Worm (Caenorhabditis elegans): ENCODE data around the gene oatr-1.

oatr-1 gene

ce11 chrIII:6415306-6415973 is 19.5 kb upstream of the oatr-1 start, which contains the start of gene nas-4:
nas-4 (minus strand) TSS chrIII:6415656.
- TF ChIP-seq unc-62 (GFP tag; optimal IDR thresholded peaks at IDR 0.05) = no peak

ce11 chrIII:6411914-6412313 is 15.9 kb upstream of the oatr-1 start, which contains the start of gene C05D11.5:
C05D11.5 (minus strand) TSS chrIII:6412014.
- no peak for TF ChIP-seq unc-62 (GFP tag; optimal IDR thresholded peaks at IDR 0.05)

- no peak for TF ChIP-seq unc-62 (GFP tag; optimal IDR thresholded peaks at IDR 0.05)
These were observed 15.4 kb upstream of the oatr-1 start for ce11 chrIII:6411430-6411829.

ce11 chrIII:6406829-6407228 is 10.8 kb upstream of the oatr-1 start, which contains the start of gene let-756:
let-756 (plus strand) TSS chrIII:6407129.
- TF ChIP-seq unc-62 (GFP tag; optimal IDR thresholded peaks at IDR 0.05) = no peak

ce11 chrIII:6405121-6405520 is 9.1 kb upstream of the oatr-1 start:
- no peak for TF ChIP-seq unc-62 (GFP tag; optimal IDR thresholded peaks at IDR 0.05)

ce11 chrIII:6402810-6403209 is 6.8 kb upstream of the oatr-1 start:
- no peak for TF ChIP-seq unc-62 (GFP tag; optimal IDR thresholded peaks at IDR 0.05)

- TF ChIP-seq unc-62 (GFP tag; optimal IDR thresholded peaks at IDR 0.05) = no peak
These were observed 6.4 kb upstream of the oatr-1 start for ce11 chrIII:6402346-6402745.

ce11 chrIII:6399424-6399823 is 3.4 kb upstream of the oatr-1 start:
- no peak for TF ChIP-seq unc-62 (GFP tag; optimal IDR thresholded peaks at IDR 0.05)

- TF ChIP-seq unc-62 (GFP tag; optimal IDR thresholded peaks at IDR 0.05) = no peak
These were observed 2.1 kb upstream of the oatr-1 start for ce11 chrIII:6398124-6398523.

ce11 chrIII:6396381-6396780 is 399 bp upstream of the oatr-1 start:
- no peak for TF ChIP-seq unc-62 (GFP tag; optimal IDR thresholded peaks at IDR 0.05)

ce11 chrIII:6390644-6391043 is 5.3 kb downstream of the oatr-1 start, which contains the start of gene smrc-1:
smrc-1 (plus strand) TSS chrIII:6390944.
- TF ChIP-seq unc-62 (GFP tag; optimal IDR thresholded peaks at IDR 0.05) = no peak

- no peak for TF ChIP-seq unc-62 (GFP tag; optimal IDR thresholded peaks at IDR 0.05)
These were observed 6.4 kb downstream of the oatr-1 start, which contains the start of gene C16A3.2 for ce11 chrIII:6389533-6389932. C16A3.2 (plus strand) TSS chrIII:6389833.

ce11 chrIII:6382987-6383602 is 12.9 kb downstream of the oatr-1 start, which contains the start of gene let-716:
let-716 (plus strand) TSS chrIII:6383552.
- no peak for TF ChIP-seq unc-62 (GFP tag; optimal IDR thresholded peaks at IDR 0.05)

ce11 chrIII:6381584-6382391 is 14.2 kb downstream of the oatr-1 start, which contains the start of gene znf-622:
znf-622 (plus strand) TSS chrIII:6381634.
- no peak for TF ChIP-seq unc-62 (GFP tag; optimal IDR thresholded peaks at IDR 0.05)

ce11 chrIII:6380472-6380871 is 15.5 kb downstream of the oatr-1 start, which contains the start of gene C16A3.5:
C16A3.5 (plus strand) TSS chrIII:6380772.
- TF ChIP-seq unc-62 (GFP tag; optimal IDR thresholded peaks at IDR 0.05) = no peak

ce11 chrIII:6379129-6379528 is 16.9 kb downstream of the oatr-1 start, which contains the start of gene C16A3.6:
C16A3.6 (plus strand) TSS chrIII:6379212.
- no peak for TF ChIP-seq unc-62 (GFP tag; optimal IDR thresholded peaks at IDR 0.05)

Measured in whole organism, dauer.